Worm (Caenorhabditis elegans) whole organism, late embryonic: ENCODE results near the gene F33A8.7.

ENCODE experiments used
- C38D4.7 ChIP-seq: fragments of 200-800 bp; sonication (Bioruptor generic); optimal IDR thresholded peaks from 2 replicates; lab custom pipeline; 2018; ENCODE audit warnings: mild to moderate bottlenecking, missing genetic modification characterization, moderate library complexity, missing compliant biosample characterization
- K02D7.2 ChIP-seq: sonication (generic microtip); optimal IDR thresholded peaks from 2 replicates; lab custom pipeline; 2017; ENCODE audit warnings: mild to moderate bottlenecking, missing genetic modification characterization, missing compliant biosample characterization
- ceh-31 ChIP-seq: sonication (generic microtip); optimal IDR thresholded peaks from 2 replicates; lab custom pipeline; 2016; ENCODE audit warnings: missing genetic modification characterization, missing compliant biosample characterization
- ceh-48 ChIP-seq: sonication (generic microtip); optimal IDR thresholded peaks from 2 replicates; lab custom pipeline; 2016; ENCODE audit warnings: missing genetic modification characterization, inconsistent platforms, missing compliant biosample characterization
- ceh-9 ChIP-seq: sonication (generic microtip); optimal IDR thresholded peaks from 2 replicates; lab custom pipeline; 2016; ENCODE audit warnings: mild to moderate bottlenecking, missing genetic modification characterization, inconsistent platforms, missing compliant biosample characterization
- elt-2 ChIP-seq: sonication (generic microtip); optimal IDR thresholded peaks from 2 replicates; lab custom pipeline; 2016; ENCODE audit warnings: missing genetic modification reagents, missing genetic modification characterization, missing compliant biosample characterization
- eyg-1 ChIP-seq: sonication (generic microtip); optimal IDR thresholded peaks from 2 replicates; lab custom pipeline; 2016; ENCODE audit warnings: missing genotype, missing genetic modification characterization, missing compliant biosample characterization
- fkh-10 ChIP-seq: fragments of 150-350 bp; optimal IDR thresholded peaks from 2 replicates; lab custom pipeline; 2014; ENCODE audit warnings: missing biosample characterization, missing genetic modification reagents, missing genetic modification characterization
- fkh-6 ChIP-seq: sonication (generic microtip); optimal IDR thresholded peaks from 2 replicates; lab custom pipeline; 2016; ENCODE audit warnings: missing genetic modification characterization, missing compliant biosample characterization
- hlh-13 ChIP-seq: fragments of 200-800 bp; sonication (Bioruptor generic); optimal IDR thresholded peaks from 2 replicates; lab custom pipeline; 2018; ENCODE audit warnings: mild to moderate bottlenecking, missing genetic modification characterization, missing compliant biosample characterization
- hlh-30 ChIP-seq: sonication (generic microtip); optimal IDR thresholded peaks from 2 replicates; lab custom pipeline; 2017; ENCODE audit warnings: antibody characterized with exemption, missing genetic modification characterization, missing compliant biosample characterization; ENCODE audit not compliant: insufficient read depth
- hlh-6 ChIP-seq: sonication (generic microtip); optimal IDR thresholded peaks from 2 replicates; lab custom pipeline; 2016; ENCODE audit warnings: missing genotype, missing genetic modification characterization, missing compliant biosample characterization
- hlh-8 ChIP-seq: sonication (generic microtip); optimal IDR thresholded peaks from 2 replicates; lab custom pipeline; 2016; ENCODE audit warnings: missing genotype, missing genetic modification characterization, missing compliant biosample characterization
- lin-11 ChIP-seq: fragments of 200-800 bp; sonication (Bioruptor generic); optimal IDR thresholded peaks from 2 replicates; lab custom pipeline; 2018; ENCODE audit warnings: mild to moderate bottlenecking, missing genetic modification characterization, missing compliant biosample characterization
- madf-2 ChIP-seq: sonication (generic microtip); optimal IDR thresholded peaks from 2 replicates; lab custom pipeline; 2017; ENCODE audit warnings: missing genetic modification characterization, missing compliant biosample characterization
- mec-3 ChIP-seq: sonication (generic microtip); optimal IDR thresholded peaks from 2 replicates; lab custom pipeline; 2016; ENCODE audit warnings: borderline replicate concordance, missing genetic modification characterization, missing compliant biosample characterization
- nfya-1 ChIP-seq: sonication (generic microtip); optimal IDR thresholded peaks from 2 replicates; lab custom pipeline; 2017; ENCODE audit warnings: missing genetic modification characterization, mild to moderate bottlenecking, missing compliant biosample characterization, antibody characterized with exemption, moderate library complexity
- nhr-232 ChIP-seq: sonication (generic microtip); optimal IDR thresholded peaks from 2 replicates; lab custom pipeline; 2016; ENCODE audit warnings: missing genetic modification characterization, missing compliant biosample characterization
- npax-4 ChIP-seq: sonication (generic microtip); optimal IDR thresholded peaks from 2 replicates; lab custom pipeline; 2016; ENCODE audit warnings: missing genetic modification characterization, missing compliant biosample characterization
- odd-2 ChIP-seq: sonication (generic microtip); optimal IDR thresholded peaks from 2 replicates; lab custom pipeline; 2017; ENCODE audit warnings: antibody characterized with exemption, mild to moderate bottlenecking, missing genetic modification characterization, missing compliant biosample characterization
- pag-3 ChIP-seq: sonication (generic microtip); optimal IDR thresholded peaks from 2 replicates; lab custom pipeline; 2016; ENCODE audit warnings: missing compliant biosample characterization, missing genetic modification characterization, borderline replicate concordance
- pha-2 ChIP-seq: sonication (generic microtip); optimal IDR thresholded peaks from 2 replicates; lab custom pipeline; 2017; ENCODE audit warnings: mild to moderate bottlenecking, missing genetic modification characterization, missing compliant biosample characterization
- pqm-1 ChIP-seq: sonication (generic microtip); optimal IDR thresholded peaks from 2 replicates; lab custom pipeline; 2016; ENCODE audit warnings: missing genetic modification characterization, missing compliant biosample characterization
- ref-2 ChIP-seq: sonication (generic microtip); optimal IDR thresholded peaks from 2 replicates; lab custom pipeline; 2016; ENCODE audit warnings: missing genetic modification characterization, missing compliant biosample characterization
- sdc-2 ChIP-seq: sonication (generic microtip); optimal IDR thresholded peaks from 2 replicates; lab custom pipeline; 2016; ENCODE audit warnings: missing genotype, missing genetic modification characterization, missing compliant biosample characterization
- sox-2 ChIP-seq: fragments of 200-800 bp; sonication (Bioruptor generic); IDR thresholded peaks from 2 replicates; pipeline ENCODE4 v1.3.6; 2022; ENCODE audit warnings: missing genetic modification reagents, missing genetic modification characterization, missing compliant biosample characterization
- sox-4 ChIP-seq: sonication (generic microtip); optimal IDR thresholded peaks from 2 replicates; lab custom pipeline; 2017; ENCODE audit warnings: mild to moderate bottlenecking, missing genetic modification characterization, inconsistent platforms, missing compliant biosample characterization
- syd-9 ChIP-seq: sonication (generic microtip); optimal IDR thresholded peaks from 2 replicates; lab custom pipeline; 2016; ENCODE audit warnings: mild to moderate bottlenecking, missing genetic modification characterization, moderate library complexity, missing compliant biosample characterization
- tbx-7 ChIP-seq: sonication (generic microtip); optimal IDR thresholded peaks from 2 replicates; lab custom pipeline; 2016; ENCODE audit warnings: missing genotype, missing genetic modification characterization, missing compliant biosample characterization
- unc-3 ChIP-seq, 2 experiments: fragments of 200-800 bp in 1 of 2; sonication (Bioruptor generic) in 1 of 2; sonication (generic microtip) in 1 of 2; conservative IDR thresholded peaks in 1 of 2; optimal IDR thresholded peaks in 1 of 2; 2 replicates each; pipeline versions ENCODE4 v1.3.6 to Lab custom; 2016 to 2022; ENCODE audit warnings: missing compliant biosample characterization in 2 of 2, missing genetic modification characterization in 2 of 2, missing genetic modification reagents in 1 of 2
- unc-42 ChIP-seq: sonication (generic microtip); optimal IDR thresholded peaks from 2 replicates; lab custom pipeline; 2016; ENCODE audit warnings: missing genotype, missing genetic modification characterization, missing compliant biosample characterization
- zip-5 ChIP-seq: sonication (generic microtip); optimal IDR thresholded peaks from 2 replicates; lab custom pipeline; 2016; ENCODE audit warnings: missing genetic modification characterization, missing compliant biosample characterization

F33A8.7 gene

DNA sequence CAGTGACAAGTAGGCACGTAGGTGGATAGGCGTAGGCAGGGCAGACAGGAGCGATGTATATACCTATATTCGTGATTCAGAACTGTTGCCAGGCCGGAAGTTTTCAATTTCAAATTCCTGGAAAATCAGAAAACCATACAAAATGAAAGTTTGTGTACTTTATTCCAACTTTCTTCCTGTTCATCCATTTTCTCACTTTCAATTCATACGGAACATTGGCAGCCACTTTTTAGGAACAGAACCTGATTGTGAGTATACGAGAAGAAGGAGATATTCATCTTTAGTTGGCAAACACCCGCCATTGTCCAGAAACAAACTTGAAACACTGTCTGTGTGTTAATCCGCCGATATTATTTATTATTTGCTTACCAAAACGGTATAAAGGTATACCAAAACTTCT is 10.3 kb upstream of the F33A8.7 start, which contains the start of gene srlf-15:
TSS of gene srlf-15 (plus strand) at position 301 of the 400 bp plus-strand sequence.
- TF ChIP-seq hlh-8 (tag; lab: Kevin White, UChicago) (no peak), lin-11 (tag; lab: Kevin White, UChicago) (no peak), nhr-232 (tag; lab: Kevin White, UChicago) (no peak), C38D4.7 (no peak), syd-9 (tag; lab: Kevin White, UChicago) (no peak)

DNA sequence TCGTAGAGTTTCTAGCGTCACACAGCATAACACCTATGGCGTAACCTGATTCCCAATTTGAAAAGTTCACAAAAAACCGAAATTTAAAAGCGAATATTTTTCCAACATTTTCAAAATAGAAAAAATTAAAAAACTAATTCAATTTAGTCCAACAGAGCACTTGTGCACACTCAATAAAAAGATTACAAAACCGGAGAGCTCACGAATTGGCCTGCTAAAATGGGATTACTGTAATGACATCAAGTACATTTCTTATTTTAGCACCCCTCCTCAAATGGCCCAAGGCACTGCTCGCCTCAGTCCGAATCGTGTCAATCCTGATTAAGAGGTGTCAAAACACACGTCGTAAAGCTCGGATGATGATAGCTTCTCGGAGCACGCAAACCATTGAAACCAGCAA is 7.3 kb upstream of the F33A8.7 start:
- TF ChIP-seq syd-9 (tag; lab: Kevin White, UChicago) (no peak), unc-42 (tag; lab: Kevin White, UChicago) (peak; percentile 79)

- TF ChIP-seq pha-2 (tag; lab: Kevin White, UChicago) (no peak), K02D7.2 (no peak), hlh-30 (tag; lab: Kevin White, UChicago) (no peak), sox-2 (GFP tag; lab: Robert Waterston, UW) (no peak), pag-3 (no peak), hlh-13 (GFP tag; lab: Kevin White, UChicago) (no peak), odd-2 (tag; lab: Kevin White, UChicago) (no peak), ceh-9 (tag; lab: Kevin White, UChicago) (no peak), sox-4 (tag; lab: Kevin White, UChicago) (no peak), fkh-10 (no peak)
Measured at ce11 chrII:11030297-11030696, 4.8 kb upstream of the F33A8.7 start, which contains the start of gene nlp-18. Gene nlp-18 (minus strand): TSS chrII:11030397.

DNA sequence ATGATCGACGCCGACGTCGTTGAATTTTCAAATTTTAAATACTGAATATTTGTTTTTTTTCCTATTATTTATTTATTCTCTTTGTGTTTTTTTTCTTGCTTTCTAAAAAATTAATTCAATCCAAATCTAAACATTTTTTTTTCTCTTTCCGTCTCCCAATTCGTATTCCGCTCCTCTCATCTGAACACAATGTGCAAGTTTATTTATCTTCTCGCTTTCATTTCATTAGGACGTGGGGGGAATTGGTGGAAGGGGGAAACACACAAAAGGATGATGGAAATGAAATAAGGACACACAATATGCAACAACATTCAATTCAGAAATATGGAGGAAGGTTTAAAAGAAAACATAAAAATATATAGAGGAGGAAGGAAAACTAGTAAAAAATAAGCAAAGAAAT is 2.3 kb upstream of the F33A8.7 start:
- TF ChIP-seq zip-5 (tag; lab: Kevin White, UChicago) = no peak
- TF ChIP-seq eyg-1 (tag; lab: Kevin White, UChicago) = no peak
- TF ChIP-seq pqm-1 (tag; lab: Kevin White, UChicago) = no peak
- TF ChIP-seq unc-42 (tag; lab: Kevin White, UChicago) = peak; percentile 48

DNA sequence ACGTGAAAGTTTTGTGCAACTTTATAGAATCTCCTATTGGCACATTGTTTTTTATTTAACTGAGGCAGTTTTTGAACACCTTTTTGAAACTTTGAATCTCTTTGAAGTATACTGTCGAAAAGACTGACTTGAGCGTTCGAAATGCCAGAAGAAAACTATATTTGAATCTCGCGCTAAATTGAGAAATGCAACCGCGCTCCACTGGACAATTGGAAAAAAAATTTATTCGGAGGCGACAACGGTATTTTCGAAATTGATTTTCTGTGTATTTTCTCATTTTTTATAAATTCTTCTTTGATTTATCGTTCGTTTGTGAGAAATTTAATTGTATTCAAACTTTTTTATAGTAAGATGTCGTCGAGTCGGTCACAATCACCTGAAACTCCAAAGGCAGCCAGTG is 3.4 kb downstream of the F33A8.7 start, which contains the start of gene let-858:
TSS of gene let-858 (plus strand) at position 348 of the 400 bp plus-strand sequence.
- TF ChIP-seq ref-2 = peak; percentile 13
- no peak for TF ChIP-seq mec-3 (tag; lab: Kevin White, UChicago)
- TF ChIP-seq unc-42 (tag; lab: Kevin White, UChicago) = peak; percentile 19

DNA sequence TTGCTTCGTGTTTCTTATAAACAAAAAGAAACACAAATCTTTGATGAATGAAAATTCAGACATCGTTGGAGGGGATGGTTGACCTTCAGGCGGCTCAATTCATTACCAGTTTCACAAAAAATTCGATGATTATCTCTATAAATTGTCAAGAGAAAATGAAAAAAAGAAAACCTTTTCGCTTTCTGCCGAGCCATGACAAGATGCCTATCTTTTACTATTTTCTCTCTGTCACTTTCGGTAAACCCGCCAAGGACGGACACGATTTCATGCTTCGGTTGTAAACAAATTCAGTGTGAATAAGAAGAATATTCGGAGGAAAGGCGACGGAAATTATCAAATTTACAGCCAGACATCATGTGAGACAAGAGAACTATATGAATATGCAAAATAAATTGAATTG is 4.8 kb downstream of the F33A8.7 start:
- TF ChIP-seq madf-2 (tag; lab: Kevin White, UChicago) (no peak), hlh-8 (tag; lab: Kevin White, UChicago) (no peak), tbx-7 (no peak), ceh-48 (tag; lab: Kevin White, UChicago) (no peak), sdc-2 (tag; lab: Kevin White, UChicago) (no peak), ceh-31 (no peak), fkh-6 (tag; lab: Kevin White, UChicago) (no peak), K02D7.2 (no peak), hlh-6 (no peak), odd-2 (tag; lab: Kevin White, UChicago) (no peak), nfya-1 (tag; lab: Kevin White, UChicago) (no peak), ref-2 (no peak), unc-3 (GFP tag; conservative IDR thresholded peaks at IDR 0.05; lab: Robert Waterston, UW) (no peak), unc-3 (tag; optimal IDR thresholded peaks at IDR 0.05; lab: Kevin White, UChicago) (no peak), pqm-1 (tag; lab: Kevin White, UChicago) (no peak), npax-4 (tag; lab: Kevin White, UChicago) (no peak), unc-42 (tag; lab: Kevin White, UChicago) (no peak), elt-2 (tag; lab: Kevin White, UChicago) (no peak), syd-9 (tag; lab: Kevin White, UChicago) (no peak)
